Fruit fly (Drosophila melanogaster) whole organism, embryonic: ENCODE measurements around the gene CG15543.

Experiments
- B-H2 ChIP-seq: fragments of 200-800 bp; sonication (Bioruptor generic); optimal IDR thresholded peaks from 2 replicates; lab custom pipeline; 2018; ENCODE audit warnings: missing biosample characterization, mild to moderate bottlenecking, missing genetic modification characterization
- BEAF-32 ChIP-seq: fragments of 200-800 bp; sonication (Bioruptor generic); optimal IDR thresholded peaks from 3 replicates; lab custom pipeline; 2017; ENCODE audit warnings: missing biosample characterization, missing genetic modification characterization, mild to moderate bottlenecking, moderate library complexity, missing genetic modification reagents
- Bgb ChIP-seq: fragments of 200-800 bp; sonication (Bioruptor generic); IDR thresholded peaks from 2 replicates; pipeline ENCODE4 v1.3.6; 2022; ENCODE audit warnings: missing biosample characterization, missing genetic modification characterization; ENCODE audit not compliant: partially characterized antibody
- CG10959 ChIP-seq: fragments of 200-800 bp; sonication (Bioruptor generic); IDR thresholded peaks from 2 replicates; pipeline ENCODE4 v1.3.6; 2022; ENCODE audit warnings: missing biosample characterization, missing genetic modification characterization
- CG12104 ChIP-seq: fragments of 200-800 bp; sonication (Bioruptor generic); optimal IDR thresholded peaks from 3 replicates; lab custom pipeline; 2016; ENCODE audit warnings: missing biosample characterization, missing genetic modification characterization
- CG1233 ChIP-seq: fragments of 200-800 bp; sonication (Bioruptor generic); optimal IDR thresholded peaks from 4 replicates; lab custom pipeline; 2018; ENCODE audit warnings: missing biosample characterization, mild to moderate bottlenecking, missing genetic modification characterization
- CG14965 ChIP-seq: fragments of 200-800 bp; sonication (Bioruptor generic); optimal IDR thresholded peaks from 2 replicates; lab custom pipeline; 2016; ENCODE audit warnings: missing biosample characterization, missing genetic modification characterization, borderline replicate concordance
- CG15601 ChIP-seq: fragments of 200-800 bp; sonication (Bioruptor generic); optimal IDR thresholded peaks from 3 replicates; lab custom pipeline; 2019; ENCODE audit warnings: missing biosample characterization, mild to moderate bottlenecking, missing genetic modification characterization, moderate library complexity
- CG16779 ChIP-seq: fragments of 200-800 bp; sonication (Bioruptor generic); IDR thresholded peaks from 2 replicates; pipeline ENCODE4 v1.3.6; 2022; ENCODE audit warnings: missing biosample characterization, missing genetic modification characterization
- CG18011 ChIP-seq: fragments of 200-800 bp; sonication (Bioruptor generic); optimal IDR thresholded peaks from 2 replicates; lab custom pipeline; 2017; ENCODE audit warnings: missing biosample characterization, missing genetic modification characterization, mild to moderate bottlenecking, moderate library complexity, missing genotype
- CG2199 ChIP-seq: fragments of 200-800 bp; sonication (Bioruptor generic); IDR thresholded peaks from 3 replicates; pipeline ENCODE4 v1.3.6; 2022; ENCODE audit warnings: missing biosample characterization, missing genetic modification characterization
- CG2712 ChIP-seq: fragments of 200-800 bp; optimal IDR thresholded peaks from 3 replicates; lab custom pipeline; 2019; ENCODE audit warnings: missing biosample characterization, mild to moderate bottlenecking, missing genetic modification characterization, moderate library complexity
- CG2875 ChIP-seq: fragments of 200-800 bp; sonication (Bioruptor generic); optimal IDR thresholded peaks from 2 replicates; lab custom pipeline; 2017; ENCODE audit warnings: missing biosample characterization, mild to moderate bottlenecking, missing genetic modification characterization, missing genetic modification reagents
- CG32532 ChIP-seq: fragments of 200-800 bp; sonication (Bioruptor generic); IDR thresholded peaks from 2 replicates; pipeline ENCODE4 v1.3.6; 2022; ENCODE audit warnings: missing biosample characterization, missing genetic modification characterization
- CG34224 ChIP-seq: fragments of 200-800 bp; sonication (Bioruptor generic); IDR thresholded peaks from 3 replicates; pipeline ENCODE4 v1.3.6; 2022; ENCODE audit warnings: missing biosample characterization, missing genetic modification characterization; ENCODE audit not compliant: partially characterized antibody
- CG4404 ChIP-seq: fragments of 200-800 bp; sonication (Bioruptor generic); IDR thresholded peaks from 2 replicates; pipeline ENCODE4 v1.3.6; 2022; ENCODE audit warnings: missing biosample characterization, missing genetic modification characterization
- CG6254 ChIP-seq: fragments of 200-800 bp; sonication (Bioruptor generic); optimal IDR thresholded peaks from 3 replicates; lab custom pipeline; 2017; ENCODE audit warnings: mild to moderate bottlenecking, missing biosample characterization, missing genetic modification reagents, missing genetic modification characterization
- CG7357 ChIP-seq: fragments of 200-800 bp; sonication (Bioruptor generic); IDR thresholded peaks from 3 replicates; pipeline ENCODE4 v1.3.6; 2022; ENCODE audit warnings: missing biosample characterization, missing genetic modification characterization
- CG7963 ChIP-seq: fragments of 200-800 bp; sonication (Bioruptor generic); IDR thresholded peaks from 3 replicates; pipeline ENCODE4 v1.3.6; 2022; ENCODE audit warnings: missing biosample characterization, missing genetic modification characterization; ENCODE audit not compliant: partially characterized antibody
- CG8388 ChIP-seq: fragments of 200-800 bp; sonication (Bioruptor generic); optimal IDR thresholded peaks from 2 replicates; lab custom pipeline; 2019; ENCODE audit warnings: missing biosample characterization, mild to moderate bottlenecking, missing genetic modification characterization, moderate library complexity
- CoRest ChIP-seq: fragments of 200-800 bp; sonication (Bioruptor generic); optimal IDR thresholded peaks from 3 replicates; lab custom pipeline; 2018; ENCODE audit warnings: missing biosample characterization, mild to moderate bottlenecking, missing genetic modification characterization, moderate library complexity
- Doc3 ChIP-seq: fragments of 200-800 bp; sonication (Bioruptor generic); IDR thresholded peaks from 3 replicates; pipeline ENCODE4 v1.3.6; 2022; ENCODE audit warnings: missing biosample characterization, missing genetic modification characterization; ENCODE audit not compliant: partially characterized antibody
- Gug ChIP-seq: fragments of 200-800 bp; sonication (Bioruptor generic); IDR thresholded peaks from 4 replicates; pipeline ENCODE4 v1.3.6; 2022; ENCODE audit warnings: missing biosample characterization, missing genetic modification characterization
- Hand ChIP-seq: fragments of 200-800 bp; sonication (Bioruptor generic); optimal IDR thresholded peaks from 2 replicates; lab custom pipeline; 2017; ENCODE audit warnings: mild to moderate bottlenecking, missing biosample characterization, missing genetic modification reagents, missing genetic modification characterization
- PHDP ChIP-seq: fragments of 200-800 bp; sonication (Bioruptor generic); optimal IDR thresholded peaks from 3 replicates; lab custom pipeline; 2018; ENCODE audit warnings: missing biosample characterization, mild to moderate bottlenecking, missing genetic modification characterization, moderate library complexity
- Poxn ChIP-seq: fragments of 200-800 bp; sonication (Bioruptor generic); IDR thresholded peaks from 2 replicates; pipeline ENCODE4 v1.3.6; 2022; ENCODE audit warnings: missing biosample characterization, missing genetic modification characterization
- Sox102F ChIP-seq: fragments of 200-800 bp; sonication (Bioruptor generic); optimal IDR thresholded peaks from 2 replicates; lab custom pipeline; 2018; ENCODE audit warnings: missing biosample characterization, mild to moderate bottlenecking, missing genetic modification characterization, moderate library complexity
- Spps ChIP-seq: fragments of 200-800 bp; sonication (Bioruptor generic); optimal IDR thresholded peaks from 2 replicates; lab custom pipeline; 2018; ENCODE audit warnings: missing biosample characterization, mild to moderate bottlenecking, missing genetic modification characterization
- Sry-δ ChIP-seq: fragments of 200-800 bp; sonication (Bioruptor generic); optimal IDR thresholded peaks from 2 replicates; lab custom pipeline; 2016; ENCODE audit warnings: missing biosample characterization, missing genetic modification characterization
- TFAM ChIP-seq: fragments of 200-800 bp; sonication (Bioruptor generic); optimal IDR thresholded peaks from 2 replicates; lab custom pipeline; 2017; ENCODE audit warnings: missing biosample characterization, missing genetic modification characterization, inconsistent platforms
- Xrp1 ChIP-seq: fragments of 200-800 bp; sonication (Bioruptor generic); IDR thresholded peaks from 2 replicates; pipeline ENCODE4 v1.3.6; 2022; ENCODE audit warnings: missing biosample characterization, missing genetic modification characterization
- al ChIP-seq: fragments of 200-800 bp; sonication (Bioruptor generic); IDR thresholded peaks from 2 replicates; pipeline ENCODE4 v1.3.6; 2022; ENCODE audit warnings: missing biosample characterization, missing genetic modification characterization
- dpn ChIP-seq, 2 experiments: fragments of 200-800 bp; sonication (Bioruptor generic); optimal IDR thresholded peaks; 3 replicates each; lab custom pipeline; 2016; ENCODE audit warnings: missing biosample characterization in 2 of 2, missing genetic modification characterization in 2 of 2
- ems ChIP-seq: fragments of 200-800 bp; sonication (Bioruptor generic); optimal IDR thresholded peaks from 3 replicates; lab custom pipeline; 2016; ENCODE audit warnings: missing biosample characterization, missing genetic modification characterization
- eyg ChIP-seq: fragments of 200-800 bp; sonication (Bioruptor generic); optimal IDR thresholded peaks from 3 replicates; lab custom pipeline; 2016; ENCODE audit warnings: missing biosample characterization, missing genetic modification characterization
- fu2 ChIP-seq: fragments of 200-800 bp; sonication (Bioruptor generic); optimal IDR thresholded peaks from 2 replicates; lab custom pipeline; 2016; ENCODE audit warnings: missing biosample characterization, missing genetic modification characterization
- gfzf ChIP-seq: fragments of 200-800 bp; sonication (Bioruptor generic); optimal IDR thresholded peaks from 2 replicates; lab custom pipeline; 2016; ENCODE audit warnings: missing biosample characterization, mild to moderate bottlenecking, missing genetic modification characterization, moderate library complexity
- gro ChIP-seq: fragments of 200-800 bp; sonication (Bioruptor generic); optimal IDR thresholded peaks from 2 replicates; lab custom pipeline; 2016; ENCODE audit warnings: missing biosample characterization, missing genetic modification characterization
- h ChIP-seq: fragments of >200 bp; optimal IDR thresholded peaks from 2 replicates; lab custom pipeline; 2017
- jing ChIP-seq: fragments of 200-800 bp; sonication (Bioruptor generic); optimal IDR thresholded peaks from 2 replicates; lab custom pipeline; 2018; ENCODE audit warnings: missing biosample characterization, mild to moderate bottlenecking, missing genetic modification characterization
- nau ChIP-seq: fragments of 200-800 bp; sonication (Bioruptor generic); optimal IDR thresholded peaks from 3 replicates; lab custom pipeline; 2017; ENCODE audit warnings: missing biosample characterization, mild to moderate bottlenecking, missing genetic modification characterization, missing genetic modification reagents
- nmo ChIP-seq: fragments of 200-800 bp; sonication (Bioruptor generic); optimal IDR thresholded peaks from 2 replicates; lab custom pipeline; 2018; ENCODE audit warnings: missing biosample characterization, mild to moderate bottlenecking, missing genetic modification characterization, moderate library complexity
- oc ChIP-seq: fragments of 200-800 bp; sonication (Bioruptor generic); optimal IDR thresholded peaks from 2 replicates; lab custom pipeline; 2018; ENCODE audit warnings: missing biosample characterization, mild to moderate bottlenecking, missing genetic modification characterization, moderate library complexity
- pan ChIP-seq, 4 experiments: fragments of >200 bp in 3 of 4; fragments of 200-800 bp in 1 of 4; sonication (Bioruptor generic) in 1 of 4; optimal IDR thresholded peaks in 3 of 4; IDR thresholded peaks in 1 of 4; 2 replicates each; pipeline versions ENCODE4 v1.3.6 to Lab custom; 2017 to 2022; ENCODE audit warnings: missing biosample characterization in 2 of 4, missing genetic modification characterization in 2 of 4, mixed read lengths in 1 of 4
- pnt ChIP-seq: fragments of 200-800 bp; sonication (Bioruptor generic); optimal IDR thresholded peaks from 3 replicates; lab custom pipeline; 2016; ENCODE audit warnings: missing biosample characterization, missing genetic modification characterization
- seq ChIP-seq: fragments of 200-800 bp; sonication (Bioruptor generic); IDR thresholded peaks from 2 replicates; pipeline ENCODE4 v1.3.6; 2022; ENCODE audit warnings: missing biosample characterization, missing genetic modification characterization
- tin ChIP-seq: fragments of 200-800 bp; sonication (Bioruptor generic); optimal IDR thresholded peaks from 3 replicates; lab custom pipeline; 2016; ENCODE audit warnings: missing biosample characterization, missing genetic modification characterization
- unpg ChIP-seq: fragments of 200-800 bp; sonication (Bioruptor generic); optimal IDR thresholded peaks from 3 replicates; lab custom pipeline; 2018; ENCODE audit warnings: missing biosample characterization, mild to moderate bottlenecking, missing genetic modification characterization, moderate library complexity
- usp ChIP-seq: fragments of >200 bp; optimal IDR thresholded peaks from 2 replicates; lab custom pipeline; 2017; ENCODE audit warnings: missing biosample characterization, missing genetic modification characterization
- wek ChIP-seq: fragments of 200-800 bp; sonication (Bioruptor generic); optimal IDR thresholded peaks from 3 replicates; lab custom pipeline; 2018; ENCODE audit warnings: missing biosample characterization, mild to moderate bottlenecking, missing genetic modification characterization, moderate library complexity
- z ChIP-seq: fragments of 200-800 bp; sonication (Bioruptor generic); IDR thresholded peaks from 3 replicates; pipeline ENCODE4 v1.3.6; 2022; ENCODE audit warnings: missing biosample characterization, missing genetic modification characterization

CG15543 gene

DNA sequence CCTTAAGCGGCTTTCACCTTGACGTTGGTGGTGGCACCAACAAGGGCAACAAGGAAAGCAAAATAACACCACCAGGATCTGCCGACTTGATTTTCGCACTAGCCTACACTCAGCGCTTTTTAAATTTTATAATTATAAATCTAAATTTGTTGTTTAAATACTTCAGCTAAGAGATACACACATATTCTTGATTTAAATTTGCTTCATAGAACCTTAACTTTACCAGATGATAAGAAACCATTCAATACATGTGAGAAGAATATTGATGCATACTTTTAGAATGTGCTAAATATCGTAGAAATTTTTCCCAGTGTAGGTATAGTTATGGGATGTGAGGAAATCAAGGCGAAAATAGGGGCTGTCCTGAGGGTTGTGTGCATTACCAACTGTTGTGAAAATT lies 9.6 kb upstream of the CG15543 start (continued):
- TF ChIP-seq CG8388 (GFP tag; lab: Kevin White, UChicago), result peak; percentile 44
- TF ChIP-seq Doc3, result no peak
- TF ChIP-seq CG7963 (GFP tag; lab: Robert Waterston, UW), result no peak
- no peak for TF ChIP-seq gro (GFP tag; lab: Kevin White, UChicago)
- no peak for TF ChIP-seq CG2199 (GFP tag; lab: Robert Waterston, UW)
- no peak for TF ChIP-seq CG18011 (GFP tag; lab: Kevin White, UChicago)
- no peak for TF ChIP-seq PHDP (tag; lab: Kevin White, UChicago)
- no peak for TF ChIP-seq CG34224
- no peak for TF ChIP-seq CG1233 (GFP tag; lab: Kevin White, UChicago)
- TF ChIP-seq Gug (GFP tag; lab: Robert Waterston, UW), result no peak
- no peak for TF ChIP-seq seq (GFP tag; lab: Robert Waterston, UW)
- no peak for TF ChIP-seq tin (GFP tag; lab: Kevin White, UChicago)
- no peak for TF ChIP-seq CG4404 (GFP tag; lab: Robert Waterston, UW)
- no peak for TF ChIP-seq CG7357 (GFP tag; lab: Robert Waterston, UW)
- TF ChIP-seq al (GFP tag; lab: Robert Waterston, UW), result no peak
- no peak for TF ChIP-seq Hand
- TF ChIP-seq z, result no peak
- no peak for TF ChIP-seq CG16779 (GFP tag; lab: Robert Waterston, UW)
- TF ChIP-seq Poxn (GFP tag; lab: Robert Waterston, UW), result no peak
- no peak for TF ChIP-seq nau (GFP tag; lab: Kevin White, UChicago)
- TF ChIP-seq pan (optimal IDR thresholded peaks at IDR 0.05; lab: Kevin White, UChicago), result no peak
- TF ChIP-seq pan (GFP tag; optimal IDR thresholded peaks at IDR 0.05 in 1 of 2, IDR thresholded peaks at IDR 0.05 in 1 of 2), result no peak
- no peak for TF ChIP-seq pnt (GFP tag; lab: Kevin White, UChicago)
- TF ChIP-seq CG6254 (GFP tag; lab: Kevin White, UChicago), result peak; percentile 24
- TF ChIP-seq Xrp1 (GFP tag; lab: Robert Waterston, UW), result peak; percentile 61; the same call in 1 of the 2 replicates
- peak; percentile 9 for TF ChIP-seq Sox102F (GFP tag; lab: Kevin White, UChicago)
- no peak for TF ChIP-seq jing (GFP tag; lab: Kevin White, UChicago)
- TF ChIP-seq CG2712, result peak; percentile 73
- no peak for TF ChIP-seq ems
- no peak for TF ChIP-seq CG32532 (GFP tag; lab: Robert Waterston, UW)
- TF ChIP-seq nmo (GFP tag; lab: Kevin White, UChicago), result peak; percentile 18
- TF ChIP-seq Sry-δ (GFP tag; lab: Kevin White, UChicago), result no peak
- TF ChIP-seq dpn (GFP tag; optimal IDR thresholded peaks at IDR 0.05; lab: Kevin White, UChicago), result no peak
- no peak for TF ChIP-seq CG2875 (GFP tag; lab: Kevin White, UChicago)
- TF ChIP-seq CG15601 (tag; lab: Kevin White, UChicago), result peak; percentile 22
- no peak for TF ChIP-seq fu2
- TF ChIP-seq unpg (GFP tag; lab: Kevin White, UChicago), result peak; percentile 38
- TF ChIP-seq oc (tag; lab: Kevin White, UChicago), result peak; percentile 41
- no peak for TF ChIP-seq Bgb (GFP tag; lab: Robert Waterston, UW)
- no peak for TF ChIP-seq wek
- TF ChIP-seq B-H2, result no peak
- TF ChIP-seq CG10959 (GFP tag; lab: Robert Waterston, UW), result no peak
- peak; percentile 10 for TF ChIP-seq CoRest (tag; lab: Kevin White, UChicago)
- TF ChIP-seq BEAF-32, result no peak
- no peak for TF ChIP-seq CG12104 (GFP tag; lab: Kevin White, UChicago)
- no peak for TF ChIP-seq usp (GFP tag; lab: Kevin White, UChicago)
- TF ChIP-seq gfzf (GFP tag; lab: Kevin White, UChicago), result no peak
- TF ChIP-seq CG14965 (GFP tag; lab: Kevin White, UChicago), result no peak
- no peak for TF ChIP-seq eyg (GFP tag; lab: Kevin White, UChicago)
- TF ChIP-seq TFAM (GFP tag; lab: Kevin White, UChicago), result no peak
- TF ChIP-seq Spps (tag; lab: Kevin White, UChicago), result peak; percentile 42
- no peak for TF ChIP-seq h (lab: Kevin White, UChicago)
